Worm (Caenorhabditis elegans) whole organism, L3 larva: Measurements from ENCODE around the gene erd-2.1.

Experiments
- aly-2 ChIP-seq: fragments of 150-350 bp; optimal IDR thresholded peaks from 2 replicates; lab custom pipeline; 2014; ENCODE audit warnings: missing biosample characterization, missing genetic modification characterization
- ceh-82 ChIP-seq: fragments of 150-350 bp; optimal IDR thresholded peaks from 2 replicates; lab custom pipeline; 2014; ENCODE audit warnings: missing biosample characterization, missing genetic modification characterization
- fkh-10 ChIP-seq: sonication (generic microtip); optimal IDR thresholded peaks from 2 replicates; lab custom pipeline; 2017; ENCODE audit warnings: missing biosample characterization, missing genetic modification reagents, missing genetic modification characterization
- jun-1 ChIP-seq: fragments of 150-350 bp; optimal IDR thresholded peaks from 2 replicates; lab custom pipeline; 2014; ENCODE audit warnings: missing biosample characterization, missing genetic modification reagents, missing genetic modification characterization
- nhr-25 ChIP-seq: sonication (generic microtip); optimal IDR thresholded peaks from 2 replicates; lab custom pipeline; 2017; ENCODE audit warnings: missing biosample characterization, missing genetic modification characterization
- pqm-1 ChIP-seq: fragments of 150-350 bp; optimal IDR thresholded peaks from 2 replicates; lab custom pipeline; 2017; ENCODE audit warnings: missing biosample characterization, missing genetic modification characterization, inconsistent platforms

DNA sequence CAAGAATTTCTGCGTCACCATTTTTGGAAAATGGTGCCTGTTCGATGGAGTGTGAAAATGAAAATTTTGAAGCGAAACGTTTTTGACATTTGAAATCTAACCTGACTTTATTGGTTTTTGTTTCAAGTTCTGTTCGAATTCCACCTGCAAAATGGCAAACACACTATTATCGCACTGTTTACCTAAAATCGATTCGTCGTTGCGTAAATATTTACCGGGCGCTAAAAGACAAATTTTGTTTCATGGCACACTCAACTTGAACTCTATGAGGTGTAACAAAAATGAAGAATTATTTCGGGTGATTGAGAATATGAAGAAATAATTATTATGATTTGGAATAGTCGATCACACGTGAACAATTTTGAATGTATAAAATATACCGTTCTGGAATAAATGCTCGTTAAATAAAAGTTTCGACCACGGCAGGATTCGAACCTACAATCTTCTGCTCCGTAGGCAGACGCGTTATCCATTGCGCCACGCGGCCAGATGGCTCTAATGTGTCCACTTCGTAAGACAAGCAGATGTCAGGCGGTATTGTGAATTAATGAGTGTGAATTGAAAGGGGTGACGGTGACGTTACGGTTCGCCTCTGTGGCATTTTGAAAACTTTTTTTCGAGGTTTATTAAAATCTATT lies 10.3 kb downstream of the erd-2.1 start:
- TF ChIP-seq nhr-25 (no peak), jun-1 (no peak), aly-2 (tag; lab: Kevin White, UChicago) (no peak), ceh-82 (no peak), pqm-1 (tag; lab: Kevin White, UChicago) (no peak), fkh-10 (GFP tag; lab: Kevin White, UChicago) (no peak)
